Worm (Caenorhabditis elegans) whole organism, midembryonic: ENCODE results near the gene rabr-3.

ENCODE experiments used
- cog-1 ChIP-seq: sonication (generic microtip); optimal IDR thresholded peaks from 2 replicates; lab custom pipeline; 2016; ENCODE audit warnings: missing genetic modification characterization, missing compliant biosample characterization
- ztf-23 ChIP-seq: fragments of 200-800 bp; sonication (Bioruptor generic); IDR thresholded peaks from 2 replicates; pipeline ENCODE4 v1.3.6; 2022; ENCODE audit warnings: missing genetic modification reagents, missing genetic modification characterization, missing compliant biosample characterization
- ztf-29 ChIP-seq: fragments of 200-800 bp; sonication (Bioruptor generic); IDR thresholded peaks from 2 replicates; pipeline ENCODE4 v1.3.6; 2022; ENCODE audit warnings: missing genetic modification reagents, missing genetic modification characterization, missing compliant biosample characterization

DNA sequence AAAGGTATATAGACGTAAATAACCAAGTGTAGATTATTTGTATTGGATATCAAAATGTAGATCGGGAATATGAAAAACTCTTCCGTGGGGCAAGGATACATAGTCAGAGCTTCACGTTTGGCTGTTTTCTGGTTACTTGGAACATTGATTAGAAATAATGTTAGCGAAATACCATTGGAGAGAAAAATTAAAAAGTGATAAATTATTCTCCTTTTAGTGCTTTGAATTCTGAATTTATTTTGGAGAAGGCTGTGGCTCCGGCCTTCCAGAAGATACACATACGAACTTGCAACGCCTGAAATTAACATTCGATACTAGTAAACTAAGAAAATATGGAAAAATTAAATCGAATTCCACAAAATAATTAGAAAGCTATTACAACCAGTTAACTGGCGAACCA is 40.2 kb downstream of the rabr-3 start, which contains the start of gene srh-98:
- no peak for TF ChIP-seq ztf-23
- TF ChIP-seq cog-1: no peak
- TF ChIP-seq ztf-29: no peak
